Fruit fly (Drosophila melanogaster) Kc167 (cell line): ENCODE measurements around the gene CG5787.

Source experiments
- Sin3A ChIP-seq: fragments of >200 bp; optimal IDR thresholded peaks from 2 replicates; lab custom pipeline; 2018; ENCODE audit warnings: missing external identifiers
- psq ChIP-seq: fragments of >200 bp; optimal IDR thresholded peaks from 2 replicates; lab custom pipeline; 2017; ENCODE audit warnings: missing external identifiers
- ttk ChIP-seq: sonication (Bioruptor generic); optimal IDR thresholded peaks from 2 replicates; lab custom pipeline; 2017; ENCODE audit warnings: missing external identifiers

- no peak for TF ChIP-seq psq (lab: Kevin White, UChicago)
- TF ChIP-seq Sin3A (lab: Kevin White, UChicago) = no peak
- TF ChIP-seq ttk = peak; percentile 95
Measured at dm6 chr2L:12720430-12721396, 8.0 kb upstream of the CG5787 start.
